Worm (Caenorhabditis elegans) whole organism, young adult: ENCODE data around the gene C45H4.18.
A peak's percentile ranks its signal among the peaks of the same experiment; 100 is the strongest.

Experiments used
- B0019.2 ChIP-seq: fragments of 200-800 bp; sonication (Bioruptor generic); conservative IDR thresholded peaks from 2 replicates; pipeline ENCODE4 v1.3.6; 2022; ENCODE audit warnings: missing genetic modification reagents, missing genetic modification characterization, missing compliant biosample characterization
- F22D6.2 ChIP-seq: sonication (generic microtip); optimal IDR thresholded peaks from 2 replicates; lab custom pipeline; 2016; ENCODE audit warnings: mild to moderate bottlenecking, missing genetic modification characterization, missing compliant biosample characterization
- F39B2.1 ChIP-seq: fragments of 200-800 bp; sonication (Bioruptor generic); IDR thresholded peaks from 2 replicates; pipeline ENCODE4 v1.3.6; 2022; ENCODE audit warnings: missing genetic modification reagents, missing genetic modification characterization, missing compliant biosample characterization
- F49E8.2 ChIP-seq: sonication (generic microtip); optimal IDR thresholded peaks from 3 replicates; lab custom pipeline; 2017; ENCODE audit warnings: missing genetic modification characterization, mild to moderate bottlenecking, missing compliant biosample characterization, antibody characterized with exemption, moderate library complexity; ENCODE audit not compliant: insufficient read depth
- K11D2.4 ChIP-seq: fragments of 200-800 bp; sonication (Bioruptor generic); IDR thresholded peaks from 2 replicates; pipeline ENCODE4 v1.3.6; 2022; ENCODE audit warnings: missing genetic modification reagents, missing genetic modification characterization, missing compliant biosample characterization
- K12H6.12 ChIP-seq: fragments of 200-800 bp; sonication (Bioruptor generic); optimal IDR thresholded peaks from 2 replicates; lab custom pipeline; 2018; ENCODE audit warnings: mild to moderate bottlenecking, missing genetic modification characterization, missing compliant biosample characterization
- T26A5.8 ChIP-seq: sonication (generic microtip); optimal IDR thresholded peaks from 2 replicates; lab custom pipeline; 2016; ENCODE audit warnings: missing genetic modification characterization, missing compliant biosample characterization
- Y56A3A.18 ChIP-seq: fragments of 200-800 bp; sonication (Bioruptor generic); IDR thresholded peaks from 2 replicates; pipeline ENCODE4 v1.3.6; 2022; ENCODE audit warnings: missing genetic modification reagents, missing genetic modification characterization, missing compliant biosample characterization
- ama-1 ChIP-seq, 3 experiments: fragments of 150-350 bp in 1 of 3; sonication (generic microtip) in 2 of 3; optimal IDR thresholded peaks; 2 replicates each; lab custom pipeline; 2014 to 2018; ENCODE audit warnings: missing biosample characterization in 2 of 3, missing genetic modification characterization in 2 of 3, missing genetic modification reagents in 2 of 3
- attf-3 ChIP-seq: fragments of 200-800 bp; sonication (Bioruptor generic); conservative IDR thresholded peaks from 2 replicates; pipeline ENCODE4 v1.3.6; 2022; ENCODE audit warnings: missing genetic modification reagents, missing genetic modification characterization, missing compliant biosample characterization
- attf-5 ChIP-seq: fragments of 200-800 bp; sonication (Bioruptor generic); optimal IDR thresholded peaks from 2 replicates; lab custom pipeline; 2018; ENCODE audit warnings: mild to moderate bottlenecking, missing genetic modification characterization, missing compliant biosample characterization
- attf-6 ChIP-seq: fragments of 200-800 bp; sonication (Bioruptor generic); IDR thresholded peaks from 2 replicates; pipeline ENCODE4 v1.3.6; 2022; ENCODE audit warnings: missing genetic modification reagents, missing genetic modification characterization, missing compliant biosample characterization
- bed-1 ChIP-seq: fragments of 200-800 bp; sonication (Bioruptor generic); IDR thresholded peaks from 2 replicates; pipeline ENCODE4 v1.3.6; 2022; ENCODE audit warnings: missing genetic modification reagents, missing genetic modification characterization, missing compliant biosample characterization
- bed-2 ChIP-seq: fragments of 200-800 bp; sonication (Bioruptor generic); IDR thresholded peaks from 2 replicates; pipeline ENCODE4 v1.3.6; 2022; ENCODE audit warnings: missing genetic modification reagents, missing genetic modification characterization, missing compliant biosample characterization
- cebp-1 ChIP-seq, 2 experiments: fragments of 200-800 bp in 1 of 2; sonication (Bioruptor generic) in 1 of 2; sonication (generic microtip) in 1 of 2; IDR thresholded peaks in 1 of 2; optimal IDR thresholded peaks in 1 of 2; 2 replicates each; pipeline versions ENCODE4 v1.3.6 to Lab custom; 2017 to 2022; ENCODE audit warnings: missing compliant biosample characterization in 2 of 2, missing genetic modification characterization in 2 of 2, mild to moderate bottlenecking in 1 of 2, missing genetic modification reagents in 1 of 2, moderate library complexity in 1 of 2
- ceh-100 ChIP-seq: fragments of 200-800 bp; sonication (Bioruptor generic); IDR thresholded peaks from 2 replicates; pipeline ENCODE4 v1.3.6; 2022; ENCODE audit warnings: missing genetic modification reagents, missing genetic modification characterization, missing compliant biosample characterization
- ceh-27 ChIP-seq: fragments of 200-800 bp; sonication (Bioruptor generic); optimal IDR thresholded peaks from 2 replicates; lab custom pipeline; 2018; ENCODE audit warnings: mild to moderate bottlenecking, missing genetic modification characterization, moderate library complexity, missing compliant biosample characterization
- ceh-40 ChIP-seq: fragments of 200-800 bp; sonication (Bioruptor generic); IDR thresholded peaks from 2 replicates; pipeline ENCODE4 v1.3.6; 2022; ENCODE audit warnings: missing genetic modification characterization, missing compliant biosample characterization
- ceh-91 ChIP-seq: fragments of 200-800 bp; sonication (Bioruptor generic); IDR thresholded peaks from 2 replicates; pipeline ENCODE4 v1.3.6; 2022; ENCODE audit warnings: missing genetic modification reagents, missing genetic modification characterization, missing compliant biosample characterization
- dox-1 ChIP-seq: fragments of 200-800 bp; sonication (Bioruptor generic); IDR thresholded peaks from 2 replicates; pipeline ENCODE4 v1.3.6; 2022; ENCODE audit warnings: missing genetic modification reagents, missing genetic modification characterization, missing compliant biosample characterization
- dpff-1 ChIP-seq: sonication (generic microtip); optimal IDR thresholded peaks from 2 replicates; lab custom pipeline; 2017; ENCODE audit warnings: mild to moderate bottlenecking, missing genetic modification characterization, missing compliant biosample characterization
- efl-1 ChIP-seq: fragments of 150-350 bp; optimal IDR thresholded peaks from 2 replicates; lab custom pipeline; 2014; ENCODE audit warnings: missing biosample characterization, missing genetic modification reagents, missing genetic modification characterization
- egl-18 ChIP-seq: fragments of 200-800 bp; sonication (Bioruptor generic); IDR thresholded peaks from 2 replicates; pipeline ENCODE4 v1.3.6; 2022; ENCODE audit warnings: missing genetic modification reagents, missing genetic modification characterization, missing compliant biosample characterization
- hmg-1.2 ChIP-seq: fragments of 200-800 bp; sonication (Bioruptor generic); IDR thresholded peaks from 2 replicates; pipeline ENCODE4 v1.3.6; 2022; ENCODE audit warnings: missing genetic modification reagents, missing genetic modification characterization, missing compliant biosample characterization
- let-607 ChIP-seq, 2 experiments: fragments of 200-800 bp in 1 of 2; sonication (Bioruptor generic) in 1 of 2; sonication (generic microtip) in 1 of 2; optimal IDR thresholded peaks; 2 replicates each; lab custom pipeline; 2016 to 2018; ENCODE audit warnings: mild to moderate bottlenecking in 2 of 2, missing compliant biosample characterization in 2 of 2, missing genetic modification characterization in 2 of 2, moderate library complexity in 2 of 2, missing genotype in 1 of 2
- lin-26 ChIP-seq: fragments of 200-800 bp; sonication (Bioruptor generic); IDR thresholded peaks from 2 replicates; pipeline ENCODE4 v1.3.6; 2022; ENCODE audit warnings: missing genetic modification reagents, missing genetic modification characterization, missing compliant biosample characterization
- lin-35 ChIP-seq, 3 experiments: fragments of 150-350 bp in 2 of 3; sonication (generic microtip) in 1 of 3; optimal IDR thresholded peaks; 2 replicates each; lab custom pipeline; 2014 to 2018; ENCODE audit warnings: missing biosample characterization in 3 of 3, missing genetic modification characterization in 3 of 3, missing genetic modification reagents in 3 of 3
- lin-40 ChIP-seq: sonication (generic microtip); optimal IDR thresholded peaks from 2 replicates; lab custom pipeline; 2016; ENCODE audit warnings: missing genetic modification characterization, mild to moderate bottlenecking, missing compliant biosample characterization, missing genotype, missing genetic modification reagents
- madf-6 ChIP-seq: fragments of 200-800 bp; sonication (Bioruptor generic); IDR thresholded peaks from 2 replicates; pipeline ENCODE4 v1.3.6; 2022; ENCODE audit warnings: missing genetic modification reagents, missing genetic modification characterization, missing compliant biosample characterization
- madf-8 ChIP-seq: fragments of 200-800 bp; sonication (Bioruptor generic); conservative IDR thresholded peaks from 2 replicates; pipeline ENCODE4 v1.3.6; 2022; ENCODE audit warnings: missing genetic modification reagents, missing genetic modification characterization, missing compliant biosample characterization
- mcd-1 ChIP-seq: fragments of 200-800 bp; sonication (Bioruptor generic); IDR thresholded peaks from 2 replicates; pipeline ENCODE4 v1.3.6; 2022; ENCODE audit warnings: missing genetic modification reagents, missing genetic modification characterization, missing compliant biosample characterization
- mel-28 ChIP-seq: sonication (generic microtip); optimal IDR thresholded peaks from 2 replicates; lab custom pipeline; 2016; ENCODE audit warnings: borderline replicate concordance, mild to moderate bottlenecking, missing genetic modification characterization, missing compliant biosample characterization
- nhr-179 ChIP-seq: sonication (generic microtip); optimal IDR thresholded peaks from 2 replicates; lab custom pipeline; 2016; ENCODE audit warnings: mild to moderate bottlenecking, missing genetic modification characterization, missing compliant biosample characterization
- rcor-1 ChIP-seq: fragments of 200-800 bp; sonication (Bioruptor generic); IDR thresholded peaks from 2 replicates; pipeline ENCODE4 v1.3.6; 2022; ENCODE audit warnings: missing genetic modification reagents, missing genetic modification characterization, missing compliant biosample characterization
- rpc-1 ChIP-seq, 2 experiments: fragments of 150-350 bp in 1 of 2; sonication (generic microtip) in 1 of 2; optimal IDR thresholded peaks; 2 replicates each; lab custom pipeline; 2014 to 2018; ENCODE audit warnings: missing biosample characterization in 1 of 2, missing genetic modification characterization in 1 of 2, missing genetic modification reagents in 1 of 2, missing genotype in 1 of 2
- sea-2 ChIP-seq: fragments of 200-800 bp; sonication (Bioruptor generic); IDR thresholded peaks from 2 replicates; pipeline ENCODE4 v1.3.6; 2022; ENCODE audit warnings: missing genetic modification characterization, missing compliant biosample characterization
- snpc-4 ChIP-seq, 5 experiments: fragments of 150-350 bp in 1 of 5; sonication (generic microtip) in 4 of 5; optimal IDR thresholded peaks; 2 replicates each; lab custom pipeline; 2014 to 2018; ENCODE audit warnings: missing genetic modification characterization in 5 of 5, missing biosample characterization in 3 of 5, antibody characterized with exemption in 2 of 5, mild to moderate bottlenecking in 2 of 5, missing compliant biosample characterization in 2 of 5, missing genotype in 2 of 5, moderate library complexity in 2 of 5, missing genetic modification reagents in 1 of 5
- somi-1 ChIP-seq: fragments of 200-800 bp; sonication (Bioruptor generic); optimal IDR thresholded peaks from 2 replicates; lab custom pipeline; 2018; ENCODE audit warnings: mild to moderate bottlenecking, missing genetic modification characterization, missing compliant biosample characterization
- tbx-9 ChIP-seq: sonication (generic microtip); optimal IDR thresholded peaks from 2 replicates; lab custom pipeline; 2016; ENCODE audit warnings: borderline replicate concordance, missing genetic modification characterization, inconsistent platforms, missing compliant biosample characterization
- unc-62 ChIP-seq: fragments of 150-350 bp; optimal IDR thresholded peaks from 2 replicates; lab custom pipeline; 2014; ENCODE audit warnings: missing biosample characterization, missing genetic modification reagents, missing genetic modification characterization
- xnd-1 ChIP-seq: sonication (generic microtip); optimal IDR thresholded peaks from 2 replicates; lab custom pipeline; 2016; ENCODE audit warnings: missing genotype, missing genetic modification reagents, missing genetic modification characterization, missing compliant biosample characterization
- zfh-2 ChIP-seq: fragments of 200-800 bp; sonication (Bioruptor generic); conservative IDR thresholded peaks from 2 replicates; pipeline ENCODE4 v1.3.6; 2022; ENCODE audit warnings: missing genetic modification reagents, missing genetic modification characterization, missing compliant biosample characterization
- zim-3 ChIP-seq: sonication (generic microtip); optimal IDR thresholded peaks from 2 replicates; lab custom pipeline; 2017; ENCODE audit warnings: mild to moderate bottlenecking, missing genetic modification characterization, moderate library complexity, missing compliant biosample characterization
- ztf-22 ChIP-seq: fragments of 200-800 bp; sonication (Bioruptor generic); optimal IDR thresholded peaks from 2 replicates; lab custom pipeline; 2018; ENCODE audit warnings: mild to moderate bottlenecking, missing genetic modification characterization, moderate library complexity, missing compliant biosample characterization
- ztf-26 ChIP-seq: sonication (generic microtip); optimal IDR thresholded peaks from 2 replicates; lab custom pipeline; 2017; ENCODE audit warnings: missing genetic modification characterization, missing compliant biosample characterization

The C45H4.18 gene

DNA sequence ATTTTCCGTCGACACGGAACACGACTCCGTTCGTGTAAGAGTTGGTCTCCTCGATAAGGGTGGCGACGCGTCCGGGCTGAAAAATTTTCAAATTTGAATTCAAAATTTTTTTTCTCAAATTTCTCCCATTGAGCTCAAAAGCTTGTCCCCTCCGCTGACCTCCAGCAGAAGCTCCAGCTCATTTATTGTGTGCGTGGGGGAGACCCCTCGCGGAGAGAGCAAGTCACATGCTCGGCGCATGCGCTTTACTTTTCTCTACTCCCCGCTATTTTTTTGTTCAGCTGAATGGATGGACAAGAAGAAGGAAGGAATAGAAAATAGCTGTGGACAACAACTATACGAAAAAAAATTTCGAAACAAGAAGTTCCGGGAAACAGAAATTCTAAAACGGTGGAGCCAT, 41.8 kb upstream of the C45H4.18 start (continued):
- TF ChIP-seq unc-62 (GFP tag; lab: Kevin White, UChicago) (no peak), nhr-179 (no peak), zfh-2 (peak; percentile 84), ceh-91 (GFP tag; lab: Robert Waterston, UW) (no peak), T26A5.8 (tag; lab: Kevin White, UChicago) (no peak), lin-26 (no peak), somi-1 (no peak), B0019.2 (GFP tag; lab: Robert Waterston, UW) (no peak), Y56A3A.18 (GFP tag; lab: Robert Waterston, UW) (no peak), attf-6 (GFP tag; lab: Robert Waterston, UW) (no peak), rcor-1 (no peak), F49E8.2 (tag; lab: Kevin White, UChicago) (no peak), lin-40 (peak; percentile 21), lin-35 (GFP tag; optimal IDR thresholded peaks at IDR 0.05; lab: Kevin White, UChicago) (peak in 1 of 3 experiments; percentile 80), ceh-27 (peak; percentile 43), attf-3 (GFP tag; lab: Robert Waterston, UW) (no peak), snpc-4 (GFP tag; optimal IDR thresholded peaks at IDR 0.05; lab: Kevin White, UChicago) (no peak), snpc-4 (tag; optimal IDR thresholded peaks at IDR 0.05; lab: Kevin White, UChicago) (peak in 1 of 4 experiments; percentile 13), let-607 (tag; optimal IDR thresholded peaks at IDR 0.05; lab: Kevin White, UChicago) (no peak), F39B2.1 (GFP tag; lab: Robert Waterston, UW) (no peak), efl-1 (GFP tag; lab: Kevin White, UChicago) (no peak), ztf-22 (GFP tag; lab: Kevin White, UChicago) (no peak), madf-6 (GFP tag; lab: Robert Waterston, UW) (no peak), F22D6.2 (tag; lab: Kevin White, UChicago) (no peak), hmg-1.2 (GFP tag; lab: Robert Waterston, UW) (peak; percentile 37; the same call in 1 of the 2 replicates), bed-1 (GFP tag; lab: Robert Waterston, UW) (no peak), mcd-1 (0 out of 2 replicates have a peak, but pooled peaks have one; percentile 41), ama-1 (optimal IDR thresholded peaks at IDR 0.05; lab: Kevin White, UChicago) (no peak), ama-1 (GFP tag; optimal IDR thresholded peaks at IDR 0.05; lab: Kevin White, UChicago) (no peak)

- peak in 1 of 3 experiments; percentile 9 for TF ChIP-seq lin-35 (GFP tag; optimal IDR thresholded peaks at IDR 0.05; lab: Kevin White, UChicago)
- TF ChIP-seq madf-8 (GFP tag; lab: Robert Waterston, UW): no peak
- no peak for TF ChIP-seq egl-18 (GFP tag; lab: Robert Waterston, UW)
These were observed 41.0 kb upstream of the C45H4.18 start for ce11 chrV:2134340-2134739.

- TF ChIP-seq tbx-9 (no peak), dpff-1 (tag; lab: Kevin White, UChicago) (no peak), sea-2 (GFP tag; lab: Robert Waterston, UW) (no peak), cebp-1 (GFP tag; IDR thresholded peaks at IDR 0.05; lab: Robert Waterston, UW) (no peak), cebp-1 (tag; optimal IDR thresholded peaks at IDR 0.05; lab: Kevin White, UChicago) (peak; percentile 46), ceh-100 (no peak), bed-2 (GFP tag; lab: Robert Waterston, UW) (no peak), ceh-40 (no peak), rpc-1 (optimal IDR thresholded peaks at IDR 0.05; lab: Kevin White, UChicago) (no peak), rpc-1 (tag; optimal IDR thresholded peaks at IDR 0.05; lab: Kevin White, UChicago) (no peak), dox-1 (GFP tag; lab: Robert Waterston, UW) (peak; percentile 49; the same call in 1 of the 2 replicates), K12H6.12 (tag; lab: Kevin White, UChicago) (peak; percentile 25), xnd-1 (no peak), somi-1 (no peak), attf-5 (GFP tag; lab: Kevin White, UChicago) (no peak), mel-28 (no peak), ztf-26 (tag; lab: Kevin White, UChicago) (no peak), lin-35 (GFP tag; optimal IDR thresholded peaks at IDR 0.05; lab: Kevin White, UChicago) (peak in 1 of 3 experiments; percentile 16), K11D2.4 (GFP tag; lab: Robert Waterston, UW) (no peak), zim-3 (tag; lab: Kevin White, UChicago) (no peak)
These were observed 40.0 kb upstream of the C45H4.18 start for ce11 chrV:2135323-2135722.
